Fruit fly (Drosophila melanogaster) whole organism, prepupa: Measurements from ENCODE around the gene CG13073.
A peak's percentile ranks its signal among the peaks of the same experiment; 100 is the strongest.

Experiments used
- CG10669 ChIP-seq: fragments of 200-800 bp; sonication (Bioruptor generic); optimal IDR thresholded peaks from 3 replicates; lab custom pipeline; 2018; ENCODE audit warnings: missing biosample characterization, mild to moderate bottlenecking, missing genetic modification characterization, moderate library complexity
- CG34406 ChIP-seq: fragments of 200-800 bp; sonication (Bioruptor generic); optimal IDR thresholded peaks from 3 replicates; lab custom pipeline; 2016; ENCODE audit warnings: missing biosample characterization, missing genetic modification characterization
- CG6808 ChIP-seq: fragments of 200-800 bp; sonication (Bioruptor generic); optimal IDR thresholded peaks from 3 replicates; lab custom pipeline; 2017; ENCODE audit warnings: missing biosample characterization, missing genetic modification characterization, mild to moderate bottlenecking, moderate library complexity, missing genetic modification reagents
- CG8119 ChIP-seq: fragments of 200-800 bp; sonication (Bioruptor generic); IDR thresholded peaks from 3 replicates; pipeline ENCODE4 v1.3.6; 2022; ENCODE audit warnings: missing biosample characterization, missing genetic modification characterization
- net ChIP-seq: fragments of 200-800 bp; sonication (Bioruptor generic); optimal IDR thresholded peaks from 3 replicates; lab custom pipeline; 2016; ENCODE audit warnings: missing biosample characterization, missing genetic modification characterization
- topi ChIP-seq: fragments of 200-800 bp; sonication (Bioruptor generic); optimal IDR thresholded peaks from 3 replicates; lab custom pipeline; 2016; ENCODE audit warnings: missing biosample characterization, missing genetic modification characterization

- TF ChIP-seq net (GFP tag; lab: Kevin White, UChicago) (peak; percentile 41), CG34406 (GFP tag; lab: Kevin White, UChicago) (peak; percentile 5), CG6808 (GFP tag; lab: Kevin White, UChicago) (peak; percentile 37), CG10669 (peak; percentile 38), topi (GFP tag; lab: Kevin White, UChicago) (peak; percentile 28), CG8119 (GFP tag; lab: Robert Waterston, UW) (peak; percentile 79)
These were observed 832 bp upstream of the CG13073 start for dm6 chr3L:16217935-16218334.
